Worm (Caenorhabditis elegans) whole organism, late embryonic: Measurements from ENCODE around the gene uncp-18.

Source experiments
- K09A11.1 ChIP-seq: sonication (generic microtip); optimal IDR thresholded peaks from 2 replicates; lab custom pipeline; 2017; ENCODE audit warnings: antibody characterized with exemption, mild to moderate bottlenecking, missing genetic modification characterization, missing compliant biosample characterization; ENCODE audit not compliant: insufficient read depth
- ama-1 ChIP-seq: fragments of 150-350 bp; optimal IDR thresholded peaks from 2 replicates; lab custom pipeline; 2014
- ceh-14 ChIP-seq: sonication (generic microtip); optimal IDR thresholded peaks from 2 replicates; lab custom pipeline; 2016; ENCODE audit warnings: missing genotype, missing genetic modification characterization, missing compliant biosample characterization
- nhr-11 ChIP-seq: fragments of 150-350 bp; optimal IDR thresholded peaks from 2 replicates; lab custom pipeline; 2014; ENCODE audit warnings: missing biosample characterization, missing genetic modification characterization
- nhr-232 ChIP-seq: sonication (generic microtip); optimal IDR thresholded peaks from 2 replicates; lab custom pipeline; 2016; ENCODE audit warnings: missing genetic modification characterization, missing compliant biosample characterization
- odd-2 ChIP-seq: sonication (generic microtip); optimal IDR thresholded peaks from 2 replicates; lab custom pipeline; 2017; ENCODE audit warnings: antibody characterized with exemption, mild to moderate bottlenecking, missing genetic modification characterization, missing compliant biosample characterization
- pha-2 ChIP-seq: sonication (generic microtip); optimal IDR thresholded peaks from 2 replicates; lab custom pipeline; 2017; ENCODE audit warnings: mild to moderate bottlenecking, missing genetic modification characterization, missing compliant biosample characterization
- unc-55 ChIP-seq: sonication (generic microtip); optimal IDR thresholded peaks from 2 replicates; lab custom pipeline; 2017; ENCODE audit warnings: missing biosample characterization, missing genetic modification reagents, missing genetic modification characterization
- zip-5 ChIP-seq: sonication (generic microtip); optimal IDR thresholded peaks from 2 replicates; lab custom pipeline; 2016; ENCODE audit warnings: missing genetic modification characterization, missing compliant biosample characterization

DNA sequence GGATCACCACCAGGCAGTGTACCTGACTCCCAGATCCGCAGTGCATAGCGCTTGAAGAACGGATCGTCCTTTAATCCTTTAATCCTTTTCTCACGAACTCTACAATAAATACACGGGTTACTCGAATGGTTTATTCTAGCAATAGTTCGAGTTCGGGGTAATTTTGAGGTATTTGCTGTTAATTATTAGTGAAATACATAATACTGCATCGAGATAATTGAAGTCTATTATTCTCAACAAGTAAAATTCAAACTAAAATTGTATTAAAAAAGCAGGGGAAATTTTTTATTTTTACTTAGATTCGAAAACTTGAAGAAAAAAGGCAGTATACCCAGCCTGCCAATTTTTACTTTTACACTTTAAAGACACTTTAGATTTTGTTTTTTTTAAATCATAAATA lies 19.6 kb downstream of the uncp-18 start, which contains the start of gene kgb-1:
- TF ChIP-seq nhr-232 (tag; lab: Kevin White, UChicago) (no peak), nhr-11 (tag; lab: Kevin White, UChicago) (no peak), odd-2 (tag; lab: Kevin White, UChicago) (no peak), K09A11.1 (tag; lab: Kevin White, UChicago) (no peak), ama-1 (lab: Kevin White, UChicago) (no peak), ceh-14 (tag; lab: Kevin White, UChicago) (no peak), unc-55 (GFP tag; lab: Kevin White, UChicago) (no peak), pha-2 (tag; lab: Kevin White, UChicago) (no peak), zip-5 (tag; lab: Kevin White, UChicago) (no peak)
